Worm (Caenorhabditis elegans): ENCODE results near the gene pqn-42.
A peak's percentile ranks its signal among the peaks of the same experiment; 100 is the strongest.

- TF ChIP-seq unc-62 (GFP tag; optimal IDR thresholded peaks at IDR 0.05) (no peak), snpc-4 (tag; optimal IDR thresholded peaks at IDR 0.05) (no peak), mdl-1 (tag; optimal IDR thresholded peaks at IDR 0.05) (no peak), blmp-1 (tag; optimal IDR thresholded peaks at IDR 0.05; ENCODE audit: insufficient read depth) (no peak), peb-1 (tag; optimal IDR thresholded peaks at IDR 0.05) (no peak), ama-1 (optimal IDR thresholded peaks at IDR 0.05) (no peak), crh-2 (tag; optimal IDR thresholded peaks at IDR 0.05) (peak; percentile 2), elt-1 (tag; optimal IDR thresholded peaks at IDR 0.05) (no peak), ZK546.5 (tag; optimal IDR thresholded peaks at IDR 0.05) (no peak), fos-1 (tag; optimal IDR thresholded peaks at IDR 0.05) (peak; percentile 38)
These were observed 38.1 kb downstream of the pqn-42 start for ce11 chrII:2420685-2421084.

Data from whole organism, L2 larva.